Fruit fly (Drosophila melanogaster): ENCODE results near the gene PCID2.

- no peak for TF ChIP-seq ttk (optimal IDR thresholded peaks at IDR 0.05)
- TF ChIP-seq h (optimal IDR thresholded peaks at IDR 0.05), result no peak
- TF ChIP-seq Sin3A (optimal IDR thresholded peaks at IDR 0.05), result no peak
These were observed 38.3 kb upstream of the PCID2 start, which contains the start of gene rt for dm6 chr3L:11587720-11588580.
